Fruit fly (Drosophila melanogaster): Measurements from ENCODE around the gene Prtl99C.

Gene Prtl99C

DNA sequence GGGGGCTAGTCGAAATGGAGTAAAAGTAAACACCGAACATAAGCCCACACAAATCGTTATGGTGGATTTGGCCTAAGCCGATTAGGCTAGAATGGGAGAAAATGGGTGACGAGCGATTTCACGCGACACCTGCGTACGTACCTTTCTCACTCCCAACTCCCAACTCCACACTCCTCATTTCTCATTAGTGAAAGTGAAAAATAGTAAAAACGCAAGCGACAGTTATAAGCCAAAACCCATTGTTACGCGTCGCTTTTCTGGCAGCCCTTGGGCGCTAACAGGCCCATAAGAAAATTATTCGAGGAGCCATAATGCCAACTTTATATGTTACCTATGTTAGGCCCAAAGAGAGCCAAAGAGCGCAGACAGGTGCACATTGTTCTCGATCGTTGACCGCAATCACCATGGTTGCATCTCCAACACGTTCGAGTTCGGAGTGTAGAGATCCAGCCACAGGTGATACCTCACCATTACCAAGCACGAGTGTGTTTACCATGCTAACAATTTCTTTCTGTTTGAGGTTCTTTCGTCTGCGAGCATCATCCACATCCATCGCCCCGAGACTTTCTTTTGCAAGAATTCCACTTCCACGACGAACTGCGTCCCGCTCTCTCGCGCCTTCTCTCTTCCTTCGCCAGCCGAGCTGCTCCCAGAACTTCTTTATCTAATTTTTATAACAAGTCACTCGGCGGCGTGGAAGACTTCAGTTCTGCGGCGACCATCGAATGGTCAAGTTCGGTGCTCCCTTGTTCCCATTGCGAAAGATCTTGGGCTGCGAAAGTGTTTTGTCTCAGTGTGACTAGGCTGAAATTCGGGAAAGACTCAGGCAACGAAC lies 17.1 kb upstream of the Prtl99C start, which contains the start of gene neo:
Gene neo (plus strand): TSS at position 698 of the 835 bp plus-strand sequence.
- TF ChIP-seq CG17801 (GFP tag; optimal IDR thresholded peaks at IDR 0.05; ENCODE audit: partially characterized antibody): no peak

DNA sequence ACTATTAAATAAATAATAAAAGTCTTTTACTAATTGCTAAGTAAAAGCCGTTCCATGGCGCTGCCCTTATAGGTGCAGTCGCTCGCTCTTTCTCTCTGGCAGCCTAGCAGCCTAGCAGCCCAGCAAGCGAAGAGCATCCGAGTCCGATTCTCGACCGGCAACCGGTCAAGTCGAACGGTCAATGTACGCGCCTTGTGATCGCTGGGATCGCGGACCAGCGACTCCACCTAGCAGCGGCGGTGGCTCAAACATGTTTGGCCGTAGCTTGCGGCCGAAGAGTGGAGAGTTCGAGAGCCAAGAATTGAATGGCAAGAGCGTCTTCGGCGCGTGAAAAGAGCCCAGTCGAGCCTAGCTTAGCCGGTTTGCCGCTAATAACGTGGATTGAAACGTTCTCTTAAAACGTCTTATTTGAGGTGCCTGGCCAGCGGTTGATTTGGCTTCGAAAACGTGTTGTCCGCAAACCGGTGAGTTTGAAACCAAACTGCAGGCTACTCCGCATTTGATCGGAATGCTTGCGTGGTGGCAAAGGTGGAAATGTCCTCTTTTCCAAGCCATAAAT lies 6.4 kb upstream of the Prtl99C start:
- no peak for TF ChIP-seq CG17801 (GFP tag; optimal IDR thresholded peaks at IDR 0.05; ENCODE audit: partially characterized antibody)

DNA sequence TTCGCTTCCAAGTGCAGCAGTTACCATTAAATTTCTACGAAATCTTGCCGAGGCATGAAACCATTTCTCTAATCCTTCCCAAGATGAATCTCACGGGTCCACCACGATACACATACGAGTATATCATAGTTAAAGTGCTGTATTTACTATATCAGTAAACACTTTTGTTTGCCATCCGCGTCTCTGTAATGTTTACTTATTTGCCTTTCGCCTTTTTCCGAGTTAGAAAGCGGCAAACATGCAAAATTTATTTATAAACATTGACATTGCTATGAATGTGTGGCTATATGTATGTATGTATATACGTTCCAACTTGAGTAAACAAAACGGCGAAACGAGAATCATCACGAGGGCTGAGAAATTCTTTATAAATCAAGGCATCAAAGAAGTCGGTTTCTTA lies 4.8 kb upstream of the Prtl99C start:
- TF ChIP-seq CG17801 (GFP tag; optimal IDR thresholded peaks at IDR 0.05; ENCODE audit: partially characterized antibody): no peak

DNA sequence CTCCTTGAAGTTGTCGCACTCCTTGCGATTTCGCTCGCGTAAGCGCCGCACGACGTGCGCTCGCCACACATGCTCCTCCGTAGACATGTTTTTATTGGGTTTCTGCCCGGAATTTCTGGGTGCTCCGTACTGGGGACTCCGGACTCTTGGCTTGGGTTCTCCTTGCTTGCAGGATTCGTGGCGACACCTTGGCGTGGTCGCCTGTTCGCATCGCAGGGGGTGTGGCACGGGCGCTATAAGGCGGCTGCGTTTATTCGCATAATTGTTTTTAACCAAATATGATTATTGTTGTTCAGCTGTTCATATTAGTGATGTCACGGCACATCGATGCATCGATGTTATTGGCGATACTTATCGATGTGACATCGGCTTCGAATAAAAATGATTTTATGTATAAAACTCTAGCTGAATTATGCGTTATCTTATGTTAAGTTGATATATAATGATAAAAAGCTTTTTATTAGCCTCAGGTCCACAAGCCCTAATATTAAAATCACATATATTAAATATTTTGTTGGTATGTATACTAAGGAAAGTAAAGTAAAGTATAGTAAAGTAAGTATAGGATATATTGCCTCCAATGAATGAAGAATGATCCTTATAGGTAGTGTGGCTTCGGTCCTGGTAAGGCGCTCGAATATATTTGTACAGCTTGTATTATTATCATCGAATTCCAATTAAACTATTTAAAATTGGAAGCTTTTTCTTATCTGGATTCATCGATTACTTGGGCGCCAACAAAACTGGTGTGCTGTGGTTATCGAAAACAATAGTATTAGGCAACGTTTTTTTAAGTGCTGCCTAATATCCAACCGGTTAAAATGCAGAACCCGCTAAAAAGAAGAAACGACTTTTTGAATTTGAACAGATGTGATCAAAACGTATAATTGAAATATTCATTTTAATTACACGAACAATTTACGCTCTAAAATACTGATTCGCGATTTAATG lies 716 bp upstream of the Prtl99C start, which contains the start of gene Atg16:
Gene Atg16 (minus strand): TSS at position 343 of the 951 bp plus-strand sequence.
- TF ChIP-seq CG17801 (GFP tag; optimal IDR thresholded peaks at IDR 0.05; ENCODE audit: partially characterized antibody): no peak

DNA sequence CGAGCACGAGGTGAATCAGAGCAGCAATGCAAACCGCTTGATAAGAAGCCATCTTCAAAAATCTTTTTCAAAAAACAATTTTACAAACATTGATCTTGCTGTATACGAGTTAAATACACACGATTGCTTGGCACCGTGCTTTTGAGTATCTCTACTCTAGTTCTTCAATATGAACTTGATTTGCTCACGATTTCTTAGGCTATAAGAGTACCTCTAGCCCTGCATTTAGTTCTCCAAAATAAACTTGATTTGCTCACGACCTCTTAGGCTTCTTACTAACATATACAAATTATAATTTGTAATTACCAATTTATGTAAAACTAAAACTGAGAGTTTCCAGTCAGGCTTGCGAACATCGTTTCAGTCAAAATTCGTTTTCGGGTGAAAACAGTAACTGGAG lies 438 bp downstream of the Prtl99C start, which contains the start of gene CG42592:
Gene CG42592 (minus strand): TSS at position 101 of the 400 bp plus-strand sequence.
- no peak for TF ChIP-seq CG17801 (GFP tag; optimal IDR thresholded peaks at IDR 0.05; ENCODE audit: partially characterized antibody)

DNA sequence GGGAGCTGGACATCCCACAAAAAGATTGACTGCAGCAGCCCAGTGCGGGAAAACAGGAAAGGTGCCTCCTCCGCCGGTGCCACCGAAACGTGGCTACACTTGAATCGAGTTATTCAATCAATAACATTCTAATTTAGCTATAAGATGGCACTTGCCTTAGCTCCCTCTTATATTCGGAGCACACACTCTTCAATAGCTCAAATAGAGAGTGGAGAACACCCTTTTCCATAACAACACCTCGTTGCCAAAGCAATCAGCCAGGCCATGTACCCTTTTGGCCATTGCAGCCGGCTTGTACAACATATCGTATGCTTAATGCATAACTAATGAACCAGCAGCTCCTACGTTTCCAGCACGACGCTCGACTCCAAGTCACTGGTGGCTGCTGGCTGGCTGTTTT lies 2.0 kb downstream of the Prtl99C start:
- no peak for TF ChIP-seq CG17801 (GFP tag; optimal IDR thresholded peaks at IDR 0.05; ENCODE audit: partially characterized antibody)

DNA sequence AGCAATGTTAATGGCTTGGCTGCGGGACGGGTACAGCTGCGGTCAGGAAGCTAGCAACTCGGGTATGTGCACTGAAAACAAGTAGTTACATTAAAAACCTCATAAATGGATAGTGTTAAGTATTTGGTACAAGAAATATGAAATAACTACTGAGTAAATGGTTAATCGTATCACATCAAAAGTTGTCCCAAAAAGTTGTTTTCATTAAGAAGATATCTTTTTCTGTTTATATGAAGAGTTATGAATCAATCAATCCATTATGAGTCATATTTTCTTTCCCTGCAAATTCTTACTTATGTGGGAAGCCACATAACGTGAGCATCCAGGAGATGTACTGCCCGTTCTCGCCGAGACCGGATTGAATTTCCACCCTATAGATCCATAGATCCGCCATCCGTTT lies 3.0 kb downstream of the Prtl99C start:
- no peak for TF ChIP-seq CG17801 (GFP tag; optimal IDR thresholded peaks at IDR 0.05; ENCODE audit: partially characterized antibody)

DNA sequence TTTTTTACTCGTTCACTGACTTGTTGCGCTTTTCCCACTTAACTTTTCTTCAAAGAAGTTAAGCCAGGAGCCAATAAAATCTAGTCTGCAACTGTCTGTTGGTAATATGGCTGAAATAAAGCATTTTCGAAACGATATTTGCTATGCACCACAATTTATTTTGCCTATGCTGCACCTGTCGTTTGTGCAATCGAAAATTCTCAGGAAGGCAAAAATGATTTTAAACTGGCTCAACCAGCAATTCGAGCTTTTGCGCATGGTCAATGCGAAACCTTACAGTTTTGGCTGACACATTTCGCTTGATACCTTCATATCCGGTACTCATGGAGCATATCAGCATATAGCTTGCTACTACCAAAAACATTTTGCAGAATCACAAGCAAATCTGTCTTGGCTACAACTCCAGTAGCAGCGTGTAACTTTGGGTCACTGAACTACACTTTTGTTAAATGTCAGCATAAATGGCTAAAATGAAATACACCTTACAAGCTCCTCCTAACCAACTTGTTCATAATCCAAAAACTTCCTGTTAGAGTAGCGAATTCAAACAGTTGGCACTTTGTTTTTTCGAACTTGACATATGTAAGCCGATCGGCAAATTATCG lies 4.1 kb downstream of the Prtl99C start:
- peak; percentile 3 for TF ChIP-seq CG17801 (GFP tag; optimal IDR thresholded peaks at IDR 0.05; ENCODE audit: partially characterized antibody)

DNA sequence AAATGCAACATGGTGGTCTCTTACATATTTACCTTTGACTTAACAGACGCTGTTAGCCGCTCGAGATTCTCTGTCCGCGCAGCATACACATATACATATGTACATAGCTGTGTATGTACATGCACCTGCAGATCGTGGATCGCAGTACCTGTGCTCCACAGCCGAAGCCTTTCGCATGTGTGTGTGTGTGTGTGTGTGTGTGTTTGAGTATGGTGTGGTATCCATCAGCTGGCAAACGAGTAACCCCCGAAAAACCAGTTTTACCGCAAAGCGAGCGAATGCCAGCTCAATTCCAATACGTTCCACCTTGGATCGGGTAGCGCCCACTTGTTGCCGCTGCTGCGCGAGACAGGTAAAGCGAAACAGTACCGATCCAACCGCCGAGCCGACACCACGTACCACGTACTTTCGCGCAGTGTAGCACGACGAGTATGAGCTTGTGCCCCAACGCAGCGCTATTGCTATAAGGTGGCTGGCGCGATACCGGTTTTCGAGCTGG lies 5.6 kb downstream of the Prtl99C start, which contains the start of gene Cad99C:
Gene Cad99C (plus strand): TSS at position 365 of the 499 bp plus-strand sequence.
- TF ChIP-seq CG17801 (GFP tag; optimal IDR thresholded peaks at IDR 0.05; ENCODE audit: partially characterized antibody): no peak

DNA sequence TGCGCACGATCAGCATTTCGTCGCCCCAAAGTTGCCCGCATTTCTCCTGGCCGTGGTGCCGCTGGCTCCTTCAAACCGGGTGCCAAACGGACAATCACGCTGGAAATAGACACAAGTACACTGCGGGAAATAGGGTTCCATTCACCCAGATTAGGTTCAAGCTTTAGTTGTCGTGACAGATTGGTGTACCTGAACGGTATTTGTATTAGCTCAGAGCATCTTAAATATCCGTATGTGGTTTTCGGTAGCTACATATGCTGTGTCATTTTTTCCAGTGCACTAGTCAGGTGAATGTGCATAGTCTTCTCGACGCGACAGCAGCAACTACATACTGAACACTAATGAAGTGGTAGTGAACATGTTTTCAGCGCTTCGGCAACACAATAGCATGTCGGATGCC lies 11.4 kb downstream of the Prtl99C start:
- TF ChIP-seq CG17801 (GFP tag; optimal IDR thresholded peaks at IDR 0.05; ENCODE audit: partially characterized antibody): no peak

DNA sequence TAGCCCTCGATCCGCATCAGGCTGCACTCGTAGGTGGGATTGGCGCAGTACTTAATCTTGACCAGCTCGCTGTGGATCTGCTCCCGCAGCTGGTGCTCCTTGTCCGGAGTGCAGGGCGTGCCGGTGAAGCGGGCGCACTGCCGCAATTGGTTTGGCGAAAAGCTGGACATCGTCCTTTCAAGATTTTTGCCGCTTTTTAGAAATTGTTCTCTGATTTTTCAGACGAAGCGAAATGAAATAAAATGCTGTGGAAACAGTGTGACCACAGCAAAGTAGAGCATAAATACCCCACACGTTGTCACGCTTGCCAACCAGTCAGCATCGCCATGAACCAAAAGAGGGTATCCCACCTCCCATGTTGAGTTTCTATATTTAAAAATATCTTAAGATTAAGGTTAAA lies 21.5 kb downstream of the Prtl99C start, which contains the start of gene dgt1:
Gene dgt1 (minus strand): TSS at position 264 of the 400 bp plus-strand sequence.
- no peak for TF ChIP-seq CG17801 (GFP tag; optimal IDR thresholded peaks at IDR 0.05; ENCODE audit: partially characterized antibody)

DNA sequence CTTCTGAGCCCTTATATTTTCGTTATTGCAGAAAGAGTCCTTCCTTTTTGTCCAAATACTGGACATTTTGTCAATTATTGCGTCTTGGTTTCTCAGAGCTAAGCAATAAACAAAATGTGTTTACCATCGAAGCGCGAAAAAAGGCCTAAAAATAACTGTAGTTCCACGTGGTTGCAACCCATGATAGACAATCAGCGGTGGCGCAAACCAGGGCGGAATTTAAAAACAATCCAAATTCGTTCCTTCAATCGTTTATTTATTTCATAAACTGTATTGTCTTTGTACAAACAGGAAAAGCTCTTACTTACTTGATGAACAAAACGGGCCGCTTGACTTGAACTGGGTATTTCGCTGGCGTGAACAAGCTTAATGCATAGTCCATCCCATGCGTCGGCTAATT lies 23.1 kb downstream of the Prtl99C start, which contains the start of gene CG7824:
Gene CG7824 (minus strand): TSS at position 131 of the 400 bp plus-strand sequence.
- TF ChIP-seq CG17801 (GFP tag; optimal IDR thresholded peaks at IDR 0.05; ENCODE audit: partially characterized antibody): no peak

DNA sequence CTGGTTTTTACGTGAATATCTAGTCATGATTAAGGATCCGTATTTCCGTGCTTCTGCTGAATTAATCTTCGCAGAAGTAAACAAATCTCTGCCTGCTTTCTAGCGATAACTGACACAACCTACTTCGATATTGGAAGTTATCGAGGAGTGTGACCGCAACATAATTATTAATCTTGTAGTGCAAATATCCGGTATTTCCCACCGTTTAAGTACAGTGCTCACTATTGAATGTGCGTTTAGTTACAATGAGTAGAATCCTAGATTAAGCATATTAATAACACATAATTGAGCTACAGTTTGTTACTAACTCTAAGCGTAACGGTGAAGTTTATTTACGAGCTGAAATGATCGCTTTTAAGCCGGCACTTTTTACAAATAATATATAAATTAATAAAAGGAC lies 24.0 kb downstream of the Prtl99C start:
- TF ChIP-seq CG17801 (GFP tag; optimal IDR thresholded peaks at IDR 0.05; ENCODE audit: partially characterized antibody): peak; percentile 27

Measured in ovary, adult (tissue).